Worm (Caenorhabditis elegans): ENCODE measurements around the gene C27D6.3.
A peak's percentile ranks its signal among the peaks of the same experiment; 100 is the strongest.

The C27D6.3 gene

ce11 chrII:5154540-5154939 lies 19.7 kb downstream of the C27D6.3 start, which contains the start of gene srb-12:
srb-12 (minus strand) TSS chrII:5154640.
- no peak for TF ChIP-seq zip-2 (tag; optimal IDR thresholded peaks at IDR 0.05)

DNA sequence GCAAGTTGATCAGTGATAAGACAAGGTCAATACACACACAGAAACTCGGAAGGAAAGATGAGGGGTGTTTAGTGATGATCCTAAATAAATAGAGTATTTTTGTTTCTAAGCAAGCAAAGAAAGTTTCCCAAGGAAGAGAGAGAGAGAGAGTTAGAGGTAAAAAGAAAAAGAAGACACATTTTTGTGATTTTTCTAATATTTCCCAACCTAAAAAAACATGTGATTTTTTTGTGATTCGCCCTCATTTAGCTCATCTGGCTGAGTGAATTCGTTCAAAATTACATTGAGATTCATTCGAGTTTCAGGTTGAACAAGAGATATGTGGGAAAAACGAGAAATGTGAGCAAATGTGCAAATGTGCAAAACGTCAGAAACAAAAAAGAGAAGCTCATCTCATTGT lies 23.4 kb downstream of the C27D6.3 start, which contains the start of gene srb-16:
TSS of gene srb-16 (minus strand) at position 101 of the 400 bp plus-strand sequence.
- no peak for TF ChIP-seq ceh-20 (GFP tag; IDR thresholded peaks at IDR 0.05)

DNA sequence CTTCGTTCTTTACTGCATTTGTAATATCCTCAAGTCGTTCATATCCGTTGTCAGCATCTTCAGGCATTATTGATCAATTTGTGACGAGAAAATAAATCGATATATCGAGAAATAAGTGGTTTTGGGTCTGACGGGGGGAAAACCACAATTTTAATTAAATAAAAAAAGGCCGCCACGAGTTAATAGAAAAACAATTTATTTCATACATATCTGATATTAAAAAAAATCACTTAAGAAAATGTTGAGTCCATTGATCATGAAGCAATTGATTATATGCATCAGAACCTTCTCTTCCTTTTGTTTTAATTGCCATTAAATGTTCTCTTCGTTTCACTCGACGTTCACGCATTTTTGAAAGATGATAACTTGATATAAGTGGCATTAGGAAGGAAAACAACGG lies 25.9 kb downstream of the C27D6.3 start, which contains the start of gene F58A6.5:
TSS of gene F58A6.5 (minus strand) at position 101 of the 400 bp plus-strand sequence.
- TF ChIP-seq ceh-28 (tag; optimal IDR thresholded peaks at IDR 0.05) (no peak), dpl-1 (GFP tag; optimal IDR thresholded peaks at IDR 0.05) (no peak), ces-1 (GFP tag; optimal IDR thresholded peaks at IDR 0.05) (no peak)

- TF ChIP-seq ceh-32 (tag; optimal IDR thresholded peaks at IDR 0.05; ENCODE audit: poor library complexity) (no peak), F10B5.3 (tag; optimal IDR thresholded peaks at IDR 0.05) (no peak), egl-43 (GFP tag; IDR thresholded peaks at IDR 0.05) (no peak), Y5F2A.4 (GFP tag; optimal IDR thresholded peaks at IDR 0.05) (no peak), aha-1 (tag) (no peak), mdt-29 (GFP tag; IDR thresholded peaks at IDR 0.05) (no peak)
Observed at ce11 chrII:5142619-5143018, 31.7 kb downstream of the C27D6.3 start, which contains the start of gene F58A6.1. F58A6.1 (plus strand) TSS chrII:5142919.

DNA sequence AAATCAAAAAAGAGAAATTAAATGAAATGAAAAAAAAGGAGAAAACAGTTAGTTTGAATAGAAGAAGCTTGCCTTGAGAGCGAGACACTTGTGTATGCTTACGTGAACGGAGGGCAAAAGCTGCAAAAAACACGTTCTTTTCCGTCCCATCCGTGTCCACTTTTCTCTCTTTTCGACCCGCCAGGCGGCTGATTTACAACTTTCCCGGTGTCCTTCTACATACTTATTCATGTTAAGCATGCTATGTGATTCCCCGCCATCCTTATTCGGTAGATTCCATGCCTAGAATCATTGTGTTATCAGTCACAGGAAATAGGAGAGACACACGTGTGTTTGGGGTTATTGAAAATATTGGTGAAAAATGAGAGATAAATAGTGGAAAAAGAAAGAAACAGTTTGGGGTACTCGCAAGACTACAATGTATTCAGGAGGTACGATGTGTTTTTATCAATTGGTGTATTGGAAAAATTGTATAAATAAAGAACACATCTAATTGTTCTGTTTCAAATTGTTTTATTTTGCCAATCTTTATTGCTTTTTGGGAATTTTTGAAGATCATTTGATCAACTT lies 32.2 kb downstream of the C27D6.3 start, which contains the start of gene nas-29:
TSS of gene nas-29 (minus strand) at position 92 of the 570 bp plus-strand sequence.
- TF ChIP-seq hif-1 (tag; optimal IDR thresholded peaks at IDR 0.05) = no peak
- TF ChIP-seq mdl-1 (tag; optimal IDR thresholded peaks at IDR 0.05) = peak in 1 of 2 experiments; percentile 89
- no peak for TF ChIP-seq egl-43 (GFP tag; IDR thresholded peaks at IDR 0.05)
- no peak for TF ChIP-seq lin-15B (tag; optimal IDR thresholded peaks at IDR 0.05)
- peak; percentile 93 for TF ChIP-seq mxl-3 (GFP tag; optimal IDR thresholded peaks at IDR 0.05)
- peak; percentile 49 for TF ChIP-seq hlh-30 (tag; optimal IDR thresholded peaks at IDR 0.05; ENCODE audit: insufficient read depth)
- no peak for TF ChIP-seq dmd-8 (GFP tag; IDR thresholded peaks at IDR 0.05)
- TF ChIP-seq set-16 (GFP tag; IDR thresholded peaks at IDR 0.05) = no peak
- TF ChIP-seq lim-7 (GFP tag; IDR thresholded peaks at IDR 0.05) = no peak
- peak; percentile 64; the same call in 1 of the 2 replicates for TF ChIP-seq dmd-6 (GFP tag; IDR thresholded peaks at IDR 0.05)
- peak; percentile 95 for TF ChIP-seq aha-1 (tag)
- peak; percentile 81 for TF ChIP-seq pqm-1 (tag; optimal IDR thresholded peaks at IDR 0.05)
- no peak for TF ChIP-seq ceh-20 (GFP tag; IDR thresholded peaks at IDR 0.05)
- TF ChIP-seq nhr-77 (tag; optimal IDR thresholded peaks at IDR 0.05) = peak; percentile 76
- TF ChIP-seq saeg-2 (GFP tag; IDR thresholded peaks at IDR 0.05) = no peak
- peak; percentile 97 for TF ChIP-seq nhr-28 (tag; optimal IDR thresholded peaks at IDR 0.05)
- TF ChIP-seq daf-16 (GFP tag; optimal IDR thresholded peaks at IDR 0.05) = no peak
- peak; percentile 82 for TF ChIP-seq daf-16 (tag; optimal IDR thresholded peaks at IDR 0.05)
- no peak for TF ChIP-seq ZK546.5 (tag; optimal IDR thresholded peaks at IDR 0.05)
- TF ChIP-seq nhr-76 (tag; optimal IDR thresholded peaks at IDR 0.05) = no peak
- peak; percentile 42 for TF ChIP-seq nhr-48 (tag; optimal IDR thresholded peaks at IDR 0.05)
- 0 out of 2 replicates have a peak, but pooled peaks have one; percentile 28 for TF ChIP-seq lin-1 (GFP tag; IDR thresholded peaks at IDR 0.05)
- no peak for TF ChIP-seq sdz-12 (GFP tag; optimal IDR thresholded peaks at IDR 0.05)
- peak; percentile 86 for TF ChIP-seq dve-1 (tag; optimal IDR thresholded peaks at IDR 0.05; ENCODE audit: insufficient read depth)
- TF ChIP-seq Y5F2A.4 (GFP tag; optimal IDR thresholded peaks at IDR 0.05) = no peak

All from whole organism, L4 larva.